Worm (Caenorhabditis elegans) whole organism, early embryonic: Measurements from ENCODE around the gene pus-1.

Experiments used
- B0310.2 ChIP-seq: sonication (generic microtip); optimal IDR thresholded peaks from 2 replicates; lab custom pipeline; 2016; ENCODE audit warnings: mild to moderate bottlenecking, missing genetic modification characterization, missing compliant biosample characterization
- F13C5.2 ChIP-seq: sonication (generic microtip); optimal IDR thresholded peaks from 2 replicates; lab custom pipeline; 2017; ENCODE audit warnings: mild to moderate bottlenecking, missing genetic modification characterization, inconsistent platforms, missing compliant biosample characterization
- ceh-13 ChIP-seq: fragments of 200-800 bp; sonication (Bioruptor generic); optimal IDR thresholded peaks from 2 replicates; lab custom pipeline; 2018; ENCODE audit warnings: mild to moderate bottlenecking, missing genetic modification characterization, missing compliant biosample characterization
- hnd-1 ChIP-seq: sonication (generic microtip); optimal IDR thresholded peaks from 2 replicates; lab custom pipeline; 2016; ENCODE audit warnings: missing genetic modification characterization, missing compliant biosample characterization

DNA sequence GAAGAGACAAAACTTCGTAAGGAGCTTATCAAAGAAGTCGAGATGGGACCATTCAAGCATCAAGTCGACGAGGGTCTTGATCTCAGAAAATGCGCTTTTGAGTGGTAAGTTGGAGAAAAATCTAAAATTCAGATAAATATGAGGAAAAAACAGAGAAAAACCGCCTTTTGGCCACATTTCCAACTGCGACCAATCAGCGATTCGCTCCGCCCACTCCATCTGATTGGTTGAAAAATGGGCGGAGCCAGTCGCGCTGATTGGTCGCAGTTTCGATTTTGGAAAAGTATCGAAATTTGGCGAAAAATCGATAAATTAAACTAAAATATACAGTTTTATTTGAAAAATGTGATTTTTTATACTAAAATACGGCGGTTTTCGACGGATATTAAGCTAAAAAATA is 17.1 kb upstream of the pus-1 start:
- TF ChIP-seq F13C5.2 (tag; lab: Kevin White, UChicago), result no peak
- no peak for TF ChIP-seq B0310.2 (tag; lab: Kevin White, UChicago)
- TF ChIP-seq hnd-1 (tag; lab: Kevin White, UChicago), result no peak
- TF ChIP-seq ceh-13 (GFP tag; lab: Kevin White, UChicago), result no peak
